Worm (Caenorhabditis elegans) whole organism, L1 larva: ENCODE data around the gene bbs-4.

Source experiments
- C16A3.4 ChIP-seq: fragments of 150-350 bp; optimal IDR thresholded peaks from 2 replicates; lab custom pipeline; 2014; ENCODE audit warnings: missing biosample characterization, missing genetic modification characterization
- F16B12.6 ChIP-seq: fragments of 150-350 bp; optimal IDR thresholded peaks from 2 replicates; lab custom pipeline; 2014; ENCODE audit warnings: missing biosample characterization, missing genetic modification characterization
- blmp-1 ChIP-seq: fragments of 150-350 bp; optimal IDR thresholded peaks from 2 replicates; lab custom pipeline; 2014; ENCODE audit warnings: missing biosample characterization, missing genetic modification characterization
- ceh-63 ChIP-seq: fragments of 200-800 bp; sonication (Bioruptor generic); optimal IDR thresholded peaks from 2 replicates; lab custom pipeline; 2018; ENCODE audit warnings: mild to moderate bottlenecking, missing genetic modification characterization, missing compliant biosample characterization
- ceh-82 ChIP-seq, 3 experiments: fragments of 150-350 bp in 1 of 3; sonication (generic microtip) in 2 of 3; optimal IDR thresholded peaks; 2 replicates each; lab custom pipeline; 2014 to 2017; ENCODE audit warnings: missing biosample characterization in 3 of 3, missing genetic modification characterization in 3 of 3
- ces-1 ChIP-seq: fragments of 150-350 bp; optimal IDR thresholded peaks from 2 replicates; lab custom pipeline; 2014; ENCODE audit warnings: missing biosample characterization, missing genetic modification reagents, missing genetic modification characterization
- dpl-1 ChIP-seq, 3 experiments: fragments of 150-350 bp in 2 of 3; sonication (generic microtip) in 1 of 3; optimal IDR thresholded peaks; 2 replicates each; lab custom pipeline; 2014 to 2017; ENCODE audit warnings: missing biosample characterization in 3 of 3, missing genetic modification characterization in 3 of 3, missing genetic modification reagents in 3 of 3
- dsc-1 ChIP-seq: sonication (generic microtip); optimal IDR thresholded peaks from 2 replicates; lab custom pipeline; 2016; ENCODE audit warnings: mild to moderate bottlenecking, missing genetic modification characterization, missing compliant biosample characterization
- efl-1 ChIP-seq, 4 experiments: fragments of 150-350 bp; optimal IDR thresholded peaks in 3 of 4; peaks in 1 of 4; 1 replicate in 1 of 4; 2 replicates in 3 of 4; lab custom pipeline; 2014; ENCODE audit warnings: missing biosample characterization in 2 of 4, missing genetic modification characterization in 2 of 4, missing genetic modification reagents in 2 of 4
- egl-13 ChIP-seq: sonication (generic microtip); optimal IDR thresholded peaks from 2 replicates; lab custom pipeline; 2016; ENCODE audit warnings: missing genotype, missing genetic modification reagents, missing genetic modification characterization, missing compliant biosample characterization
- egl-27 ChIP-seq, 2 experiments: fragments of 150-350 bp in 1 of 2; sonication (generic microtip); optimal IDR thresholded peaks; 3 replicates each; lab custom pipeline; 2017 to 2018; ENCODE audit warnings: missing biosample characterization in 2 of 2, missing genetic modification characterization in 2 of 2, missing genetic modification reagents in 2 of 2
- fkh-10 ChIP-seq: sonication (generic microtip); optimal IDR thresholded peaks from 2 replicates; lab custom pipeline; 2017; ENCODE audit warnings: missing biosample characterization, missing genetic modification reagents, missing genetic modification characterization
- fos-1 ChIP-seq: fragments of 150-350 bp; optimal IDR thresholded peaks from 2 replicates; lab custom pipeline; 2014; ENCODE audit warnings: missing biosample characterization, missing genetic modification characterization
- hlh-17 ChIP-seq: fragments of 200-800 bp; sonication (Bioruptor generic); optimal IDR thresholded peaks from 2 replicates; lab custom pipeline; 2018; ENCODE audit warnings: missing genetic modification characterization, mild to moderate bottlenecking, missing compliant biosample characterization, moderate library complexity, borderline replicate concordance
- irx-1 ChIP-seq: sonication (generic microtip); optimal IDR thresholded peaks from 2 replicates; lab custom pipeline; 2016; ENCODE audit warnings: missing genetic modification characterization, missing compliant biosample characterization
- jun-1 ChIP-seq: fragments of 150-350 bp; optimal IDR thresholded peaks from 2 replicates; lab custom pipeline; 2014; ENCODE audit warnings: missing biosample characterization, missing genetic modification reagents, missing genetic modification characterization
- lin-13 ChIP-seq: fragments of 150-350 bp; optimal IDR thresholded peaks from 2 replicates; lab custom pipeline; 2014; ENCODE audit warnings: missing biosample characterization, missing genetic modification reagents, missing genetic modification characterization
- lin-14 ChIP-seq: fragments of 200-800 bp; sonication (Bioruptor generic); optimal IDR thresholded peaks from 2 replicates; lab custom pipeline; 2018; ENCODE audit warnings: mild to moderate bottlenecking, missing genetic modification characterization, moderate library complexity, missing compliant biosample characterization
- lin-15B ChIP-seq: fragments of 150-350 bp; sonication (generic microtip); optimal IDR thresholded peaks from 3 replicates; lab custom pipeline; 2014; ENCODE audit warnings: missing biosample characterization, missing genetic modification characterization
- lin-35 ChIP-seq, 2 experiments: fragments of 150-350 bp; optimal IDR thresholded peaks; 2 replicates each; lab custom pipeline; 2014; ENCODE audit warnings: missing biosample characterization in 2 of 2, missing genetic modification characterization in 2 of 2, missing genetic modification reagents in 2 of 2
- lsy-2 ChIP-seq, 2 experiments: fragments of 150-350 bp; optimal IDR thresholded peaks; 2 replicates each; lab custom pipeline; 2014; ENCODE audit warnings: missing biosample characterization in 2 of 2, missing genetic modification characterization in 2 of 2
- mdl-1 ChIP-seq, 2 experiments: fragments of 150-350 bp; optimal IDR thresholded peaks; 2 replicates each; lab custom pipeline; 2014 to 2017; ENCODE audit warnings: missing biosample characterization in 2 of 2, missing genetic modification characterization in 2 of 2, inconsistent platforms in 1 of 2
- mep-1 ChIP-seq: fragments of 150-350 bp; optimal IDR thresholded peaks from 2 replicates; lab custom pipeline; 2014; ENCODE audit warnings: missing biosample characterization, missing genetic modification characterization
- nhr-20 ChIP-seq: sonication (generic microtip); optimal IDR thresholded peaks from 2 replicates; lab custom pipeline; 2016; ENCODE audit warnings: mild to moderate bottlenecking, missing genetic modification characterization, missing compliant biosample characterization
- nhr-28 ChIP-seq: fragments of 150-350 bp; optimal IDR thresholded peaks from 2 replicates; lab custom pipeline; 2014; ENCODE audit warnings: missing biosample characterization, missing genetic modification characterization
- nhr-47 ChIP-seq: sonication (generic microtip); optimal IDR thresholded peaks from 2 replicates; lab custom pipeline; 2016; ENCODE audit warnings: mild to moderate bottlenecking, missing genetic modification characterization, moderate library complexity, missing compliant biosample characterization
- nhr-71 ChIP-seq: sonication (generic microtip); optimal IDR thresholded peaks from 2 replicates; lab custom pipeline; 2016; ENCODE audit warnings: mild to moderate bottlenecking, missing genetic modification characterization, moderate library complexity, missing compliant biosample characterization
- nhr-84 ChIP-seq: sonication (generic microtip); optimal IDR thresholded peaks from 2 replicates; lab custom pipeline; 2017; ENCODE audit warnings: missing biosample characterization, missing genetic modification characterization
- nhr-90 ChIP-seq: sonication (generic microtip); optimal IDR thresholded peaks from 2 replicates; lab custom pipeline; 2016; ENCODE audit warnings: mild to moderate bottlenecking, missing genetic modification characterization, missing compliant biosample characterization; ENCODE audit not compliant: poor library complexity
- pag-3 ChIP-seq: sonication (generic microtip); optimal IDR thresholded peaks from 2 replicates; lab custom pipeline; 2017; ENCODE audit warnings: missing genetic modification characterization, mild to moderate bottlenecking, missing compliant biosample characterization, antibody characterized with exemption, borderline replicate concordance; ENCODE audit not compliant: insufficient read depth
- pqm-1 ChIP-seq: sonication (generic microtip); optimal IDR thresholded peaks from 3 replicates; lab custom pipeline; 2017; ENCODE audit warnings: missing biosample characterization, missing genetic modification characterization
- rnt-1 ChIP-seq: sonication (generic microtip); optimal IDR thresholded peaks from 2 replicates; lab custom pipeline; 2016; ENCODE audit warnings: mild to moderate bottlenecking, missing genetic modification characterization, moderate library complexity, missing compliant biosample characterization
- skn-1 ChIP-seq: fragments of 150-350 bp; optimal IDR thresholded peaks from 2 replicates; lab custom pipeline; 2014; ENCODE audit warnings: missing biosample characterization, missing genetic modification characterization
- snu-23 ChIP-seq: sonication (generic microtip); optimal IDR thresholded peaks from 2 replicates; lab custom pipeline; 2016; ENCODE audit warnings: missing genetic modification characterization, missing compliant biosample characterization
- swsn-7 ChIP-seq: sonication (generic microtip); optimal IDR thresholded peaks from 2 replicates; lab custom pipeline; 2016; ENCODE audit warnings: missing genetic modification characterization, missing compliant biosample characterization
- tbx-2 ChIP-seq: sonication (generic microtip); optimal IDR thresholded peaks from 2 replicates; lab custom pipeline; 2016; ENCODE audit warnings: missing genetic modification characterization, missing compliant biosample characterization
- unc-130 ChIP-seq: fragments of 150-350 bp; optimal IDR thresholded peaks from 2 replicates; lab custom pipeline; 2017; ENCODE audit warnings: missing biosample characterization, missing genetic modification characterization, inconsistent platforms
- unc-86 ChIP-seq: sonication (generic microtip); optimal IDR thresholded peaks from 2 replicates; lab custom pipeline; 2016; ENCODE audit warnings: missing genetic modification characterization, missing compliant biosample characterization
- xbp-1 ChIP-seq: sonication (generic microtip); optimal IDR thresholded peaks from 2 replicates; lab custom pipeline; 2016; ENCODE audit warnings: missing genetic modification characterization, missing compliant biosample characterization
- zip-4 ChIP-seq: fragments of 200-800 bp; sonication (Bioruptor generic); optimal IDR thresholded peaks from 2 replicates; lab custom pipeline; 2018; ENCODE audit warnings: mild to moderate bottlenecking, missing genetic modification characterization, moderate library complexity, missing compliant biosample characterization
- ztf-4 ChIP-seq: fragments of 150-350 bp; optimal IDR thresholded peaks from 2 replicates; lab custom pipeline; 2014; ENCODE audit warnings: missing biosample characterization, missing genetic modification characterization

Gene bbs-4

DNA sequence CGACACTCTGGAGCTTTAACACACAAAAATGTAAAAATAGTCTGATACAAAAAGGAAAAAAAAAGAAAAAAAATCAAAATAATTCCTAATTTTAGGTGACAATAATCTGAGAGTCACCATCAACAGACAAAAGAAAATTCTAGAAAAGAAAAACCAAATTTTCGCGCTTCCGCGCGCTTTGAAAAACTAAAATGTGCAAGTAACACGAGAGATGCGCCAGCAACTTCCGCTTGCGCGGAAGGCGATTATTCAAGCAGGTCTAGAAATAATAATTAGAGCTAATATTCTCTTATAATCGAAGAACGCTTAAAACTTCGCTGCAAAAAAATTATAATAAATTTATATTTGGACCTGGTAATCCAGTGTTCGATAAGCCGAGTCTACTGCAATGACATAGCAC is 4.9 kb upstream of the bbs-4 start:
- TF ChIP-seq ceh-63 (GFP tag; lab: Kevin White, UChicago) = no peak
- no peak for TF ChIP-seq efl-1 (optimal IDR thresholded peaks at IDR 0.05; lab: Kevin White, UChicago)
- peak in 1 of 2 experiments; percentile 17 for TF ChIP-seq efl-1 (GFP tag; optimal IDR thresholded peaks at IDR 0.05 in 1 of 2; lab: Kevin White, UChicago)
- no peak for TF ChIP-seq dpl-1 (GFP tag; optimal IDR thresholded peaks at IDR 0.05; lab: Kevin White, UChicago)
- TF ChIP-seq pqm-1 (tag; lab: Kevin White, UChicago) = no peak

DNA sequence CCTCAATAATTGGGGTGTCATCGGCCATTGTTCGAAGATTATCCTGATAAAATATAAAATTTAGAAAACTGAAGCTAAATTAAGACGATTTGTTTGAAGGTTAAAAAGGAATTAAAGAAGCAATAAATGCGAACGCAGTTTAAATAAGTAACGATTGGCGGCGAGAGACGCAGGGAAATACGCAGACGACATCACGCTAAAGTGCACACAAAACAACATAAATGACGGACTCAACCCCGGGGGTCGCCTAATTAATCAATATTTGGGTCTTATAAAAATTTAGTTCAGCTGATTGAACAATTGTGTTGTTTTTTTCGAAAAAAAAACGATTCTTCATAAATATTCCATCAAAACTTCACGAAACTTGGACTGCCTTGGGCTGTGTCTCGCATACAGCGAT is 4.4 kb upstream of the bbs-4 start, which contains the start of gene hcp-3:
Gene hcp-3 (minus strand): TSS at position 45 of the 400 bp plus-strand sequence.
- TF ChIP-seq tbx-2 (tag; lab: Kevin White, UChicago) = peak; percentile 51
- peak; percentile 60 for TF ChIP-seq nhr-71 (tag; lab: Kevin White, UChicago)
- peak; percentile 25 for TF ChIP-seq skn-1 (tag; lab: Kevin White, UChicago)
- TF ChIP-seq lin-15B (tag; lab: Kevin White, UChicago) = peak; percentile 8
- no peak for TF ChIP-seq zip-4 (GFP tag; lab: Kevin White, UChicago)
- peak; percentile 15 for TF ChIP-seq irx-1 (tag; lab: Kevin White, UChicago)
- TF ChIP-seq fkh-10 (GFP tag; lab: Kevin White, UChicago) = no peak
- TF ChIP-seq nhr-20 = peak; percentile 57
- TF ChIP-seq lin-14 = peak; percentile 53
- peak; percentile 55 for TF ChIP-seq snu-23 (GFP tag; lab: Kevin White, UChicago)
- peak; percentile 56 for TF ChIP-seq nhr-47 (tag; lab: Kevin White, UChicago)
- peak; percentile 91 for TF ChIP-seq F16B12.6 (tag; lab: Kevin White, UChicago)
- peak; percentile 30 for TF ChIP-seq lin-13 (GFP tag; lab: Kevin White, UChicago)
- peak; percentile 83 to 91 for TF ChIP-seq lin-35 (GFP tag; optimal IDR thresholded peaks at IDR 0.05; lab: Kevin White, UChicago)
- peak; percentile 50 for TF ChIP-seq xbp-1 (tag; lab: Kevin White, UChicago)
- peak; percentile 43 for TF ChIP-seq rnt-1 (tag; lab: Kevin White, UChicago)
- peak; percentile 56 for TF ChIP-seq dsc-1 (tag; lab: Kevin White, UChicago)
- peak; percentile 82 to 89 (median 83) for TF ChIP-seq dpl-1 (GFP tag; optimal IDR thresholded peaks at IDR 0.05; lab: Kevin White, UChicago)
- TF ChIP-seq unc-130 = peak; percentile 68
- TF ChIP-seq mdl-1 (tag; optimal IDR thresholded peaks at IDR 0.05; lab: Kevin White, UChicago) = peak in 1 of 2 experiments; percentile 56
- no peak for TF ChIP-seq ztf-4 (tag; lab: Kevin White, UChicago)
- no peak for TF ChIP-seq hlh-17 (GFP tag; lab: Kevin White, UChicago)
- no peak for TF ChIP-seq egl-27 (tag; optimal IDR thresholded peaks at IDR 0.05; lab: Kevin White, UChicago)
- peak; percentile 54 for TF ChIP-seq swsn-7
- TF ChIP-seq ces-1 (GFP tag; lab: Kevin White, UChicago) = no peak
- TF ChIP-seq nhr-90 (tag; lab: Kevin White, UChicago) = no peak
- peak; percentile 50 for TF ChIP-seq blmp-1
- no peak for TF ChIP-seq egl-13
- peak; percentile 54 to 71 for TF ChIP-seq lsy-2 (tag; optimal IDR thresholded peaks at IDR 0.05; lab: Kevin White, UChicago)
- no peak for TF ChIP-seq jun-1 (tag; lab: Kevin White, UChicago)
- peak; percentile 68 to 86 for TF ChIP-seq efl-1 (optimal IDR thresholded peaks at IDR 0.05; lab: Kevin White, UChicago)
- peak; percentile 88 to 98 for TF ChIP-seq efl-1 (GFP tag; optimal IDR thresholded peaks at IDR 0.05 in 1 of 2; lab: Kevin White, UChicago)
- TF ChIP-seq unc-86 = peak; percentile 38
- TF ChIP-seq C16A3.4 (tag; lab: Kevin White, UChicago) = peak; percentile 54
- TF ChIP-seq fos-1 (tag; lab: Kevin White, UChicago) = no peak
- peak; percentile 43 for TF ChIP-seq mep-1 (tag; lab: Kevin White, UChicago)
- TF ChIP-seq ceh-63 (GFP tag; lab: Kevin White, UChicago) = no peak
- peak in 1 of 3 experiments; percentile 62 for TF ChIP-seq ceh-82 (tag; optimal IDR thresholded peaks at IDR 0.05; lab: Kevin White, UChicago)

DNA sequence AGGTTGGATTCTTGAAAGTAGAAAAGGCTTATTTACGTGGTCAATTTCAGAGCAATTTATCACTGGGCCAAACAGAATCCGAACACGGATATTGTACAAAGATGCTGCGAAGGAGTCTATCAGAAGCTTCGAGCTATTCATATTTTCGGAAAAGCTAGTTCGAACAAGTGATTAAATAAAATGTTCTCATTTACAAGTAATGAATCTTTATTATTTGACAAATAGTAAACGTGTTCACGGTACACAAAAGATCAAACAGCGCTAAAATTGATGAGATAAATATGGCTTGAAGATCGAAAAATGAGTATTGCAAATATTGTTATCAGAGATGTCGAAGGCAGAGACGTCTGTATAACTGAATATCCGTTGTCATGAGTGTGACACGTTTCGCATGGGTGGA is 3.1 kb upstream of the bbs-4 start:
- TF ChIP-seq nhr-28 (no peak), nhr-84 (tag; lab: Kevin White, UChicago) (no peak), mep-1 (tag; lab: Kevin White, UChicago) (no peak), ztf-4 (tag; lab: Kevin White, UChicago) (no peak), pag-3 (tag; lab: Kevin White, UChicago) (no peak)
